Fruit fly (Drosophila melanogaster) whole organism, wandering third instar larva: ENCODE data around the gene CG43739.

Source experiments
- Hr78 ChIP-seq: fragments of >200 bp; optimal IDR thresholded peaks from 2 replicates; lab custom pipeline; 2017; ENCODE audit warnings: missing biosample characterization, missing genetic modification characterization
- Myc ChIP-seq: fragments of >200 bp; optimal IDR thresholded peaks from 2 replicates; lab custom pipeline; 2017
- N ChIP-seq: fragments of >200 bp; optimal IDR thresholded peaks from 2 replicates; lab custom pipeline; 2018; ENCODE audit warnings: missing biosample characterization, missing external identifiers, missing genetic modification characterization
- Rel ChIP-seq, 2 experiments: fragments of 200-800 bp; sonication (Bioruptor generic) in 1 of 2; optimal IDR thresholded peaks; 2 replicates in 1 of 2; 3 replicates in 1 of 2; lab custom pipeline; 2016 to 2019; ENCODE audit warnings: mild to moderate bottlenecking in 2 of 2, missing biosample characterization in 2 of 2, missing genetic modification characterization in 2 of 2, moderate library complexity in 1 of 2
- br ChIP-seq: fragments of 200-800 bp; sonication (Bioruptor generic); optimal IDR thresholded peaks from 2 replicates; lab custom pipeline; 2016; ENCODE audit warnings: missing biosample characterization, missing genetic modification characterization
- h ChIP-seq: fragments of 200-800 bp; sonication (Bioruptor generic); optimal IDR thresholded peaks from 3 replicates; lab custom pipeline; 2016; ENCODE audit warnings: missing biosample characterization, mild to moderate bottlenecking, missing genetic modification characterization
- psq ChIP-seq: fragments of 200-800 bp; sonication (Bioruptor generic); optimal IDR thresholded peaks from 3 replicates; lab custom pipeline; 2017; ENCODE audit warnings: missing biosample characterization, mild to moderate bottlenecking, missing genetic modification characterization, moderate library complexity
- rgr ChIP-seq: fragments of 200-800 bp; sonication (Bioruptor generic); optimal IDR thresholded peaks from 3 replicates; lab custom pipeline; 2016; ENCODE audit warnings: missing biosample characterization, mild to moderate bottlenecking, missing genetic modification characterization
- usp ChIP-seq: fragments of >200 bp; optimal IDR thresholded peaks from 2 replicates; lab custom pipeline; 2017; ENCODE audit warnings: missing biosample characterization, missing genetic modification characterization

- no peak for TF ChIP-seq Hr78 (GFP tag; lab: Kevin White, UChicago)
- TF ChIP-seq N (GFP tag; lab: Kevin White, UChicago), result no peak
- TF ChIP-seq Rel (GFP tag; optimal IDR thresholded peaks at IDR 0.05; lab: Kevin White, UChicago), result no peak
- TF ChIP-seq Rel (tag; optimal IDR thresholded peaks at IDR 0.05; lab: Kevin White, UChicago), result no peak
- TF ChIP-seq usp (GFP tag; lab: Kevin White, UChicago), result no peak
- no peak for TF ChIP-seq Myc (lab: Kevin White, UChicago)
- TF ChIP-seq br (GFP tag; lab: Kevin White, UChicago), result no peak
- TF ChIP-seq h (GFP tag; lab: Kevin White, UChicago), result no peak
- no peak for TF ChIP-seq rgr (GFP tag; lab: Kevin White, UChicago)
- no peak for TF ChIP-seq psq (GFP tag; lab: Kevin White, UChicago)
Observed at dm6 chr2L:20878052-20878451, 40.7 kb downstream of the CG43739 start.
